Worm (Caenorhabditis elegans): ENCODE data around the gene mtss-1.
A peak's percentile ranks its signal among the peaks of the same experiment; 100 is the strongest.

Gene mtss-1

DNA sequence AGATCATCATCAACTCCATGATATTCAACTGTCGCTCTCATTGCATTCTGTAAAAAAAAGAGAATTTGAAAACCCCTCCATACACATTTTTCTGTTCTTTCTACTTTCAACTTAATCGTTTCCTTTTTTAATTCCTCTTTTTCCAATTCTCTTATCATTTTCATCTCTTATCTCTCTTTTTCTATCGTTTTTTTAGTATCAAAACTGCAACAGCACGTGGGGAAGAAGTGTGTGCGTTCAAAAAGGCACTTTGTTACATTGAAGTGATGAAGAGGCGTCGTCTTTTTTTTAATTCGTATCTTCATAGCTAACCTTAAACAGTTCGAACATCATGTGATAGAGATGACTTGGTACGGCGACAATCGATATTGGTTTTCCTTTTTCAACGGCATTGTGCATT lies 29.0 kb upstream of the mtss-1 start:
- TF ChIP-seq ceh-39 (tag; optimal IDR thresholded peaks at IDR 0.05) (no peak), sem-2 (GFP tag; optimal IDR thresholded peaks at IDR 0.05) (no peak), ham-2 (GFP tag; optimal IDR thresholded peaks at IDR 0.05) (no peak), mab-5 (tag; optimal IDR thresholded peaks at IDR 0.05) (no peak), unc-39 (tag; optimal IDR thresholded peaks at IDR 0.05) (no peak), nhr-28 (tag; optimal IDR thresholded peaks at IDR 0.05) (no peak), pha-4 (tag; optimal IDR thresholded peaks at IDR 0.05) (no peak), zip-8 (tag; optimal IDR thresholded peaks at IDR 0.05) (no peak), ztf-11 (tag; optimal IDR thresholded peaks at IDR 0.05) (no peak), mls-2 (tag; optimal IDR thresholded peaks at IDR 0.05) (no peak), elt-3 (tag; optimal IDR thresholded peaks at IDR 0.05) (no peak), snpc-4 (tag; optimal IDR thresholded peaks at IDR 0.05) (no peak), flh-1 (GFP tag; optimal IDR thresholded peaks at IDR 0.05) (no peak), nhr-76 (tag; optimal IDR thresholded peaks at IDR 0.05) (no peak), unc-120 (tag; optimal IDR thresholded peaks at IDR 0.05; ENCODE audit: poor library complexity, severe bottlenecking) (no peak), drap-1 (GFP tag; optimal IDR thresholded peaks at IDR 0.05) (no peak)

DNA sequence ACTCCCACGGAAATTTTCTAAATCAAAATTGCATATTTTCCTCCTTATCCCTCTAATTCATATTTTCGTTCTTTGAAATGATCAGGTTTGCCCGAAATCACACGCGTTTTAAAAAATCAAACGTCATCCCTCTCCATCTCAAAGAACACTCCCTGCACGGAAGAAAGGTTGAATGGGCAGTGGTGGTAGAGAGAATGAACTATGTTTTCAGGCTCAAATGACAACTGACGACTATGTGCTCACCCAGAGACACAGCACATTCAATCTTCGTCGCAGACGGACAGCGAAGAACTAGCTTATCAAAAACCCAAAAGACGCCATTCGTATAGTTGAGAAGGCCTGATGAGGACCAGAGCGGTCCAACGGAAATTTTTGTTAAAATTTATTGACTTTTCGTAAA lies 28.3 kb upstream of the mtss-1 start:
- TF ChIP-seq unc-120 (tag; optimal IDR thresholded peaks at IDR 0.05; ENCODE audit: poor library complexity, severe bottlenecking) (peak; percentile 2), blmp-1 (tag; optimal IDR thresholded peaks at IDR 0.05) (no peak), flh-1 (GFP tag; optimal IDR thresholded peaks at IDR 0.05) (no peak), pha-4 (tag; optimal IDR thresholded peaks at IDR 0.05) (no peak), nhr-237 (tag; optimal IDR thresholded peaks at IDR 0.05) (no peak), lsy-2 (tag; optimal IDR thresholded peaks at IDR 0.05) (no peak)

DNA sequence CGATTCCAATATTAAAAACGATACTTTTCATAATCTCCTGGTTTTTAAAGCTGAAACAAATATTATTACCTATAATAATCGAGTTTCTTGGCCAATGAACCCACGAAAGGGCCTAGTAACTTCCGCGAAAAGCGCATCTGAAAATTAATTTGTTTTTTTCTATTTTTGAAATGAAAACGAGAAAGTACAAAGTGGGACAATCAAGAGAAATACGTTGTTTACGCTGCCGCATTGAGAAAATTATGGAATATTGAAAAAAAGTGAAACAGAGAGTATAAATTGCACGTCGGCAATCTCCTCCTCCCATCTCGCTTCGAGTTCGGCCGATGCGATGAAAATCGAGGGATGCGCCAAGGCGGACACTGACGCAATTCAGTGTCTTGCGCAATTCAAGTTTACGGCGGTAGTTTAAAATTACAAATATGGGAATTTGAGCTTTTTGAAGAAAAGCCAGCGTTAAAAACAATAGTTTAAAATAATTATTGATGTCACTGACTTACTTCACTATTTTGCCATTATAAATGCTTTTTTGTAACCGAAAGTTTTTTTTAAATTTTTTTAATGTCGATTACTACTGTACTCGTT lies 26.7 kb upstream of the mtss-1 start, which contains the start of gene pdhk-2:
TSS of gene pdhk-2 (minus strand) at position 137 of the 585 bp plus-strand sequence.
- TF ChIP-seq pha-4 (tag; optimal IDR thresholded peaks at IDR 0.05), result peak; percentile 76
- peak; percentile 72 for TF ChIP-seq ceh-83 (GFP tag; optimal IDR thresholded peaks at IDR 0.05)
- peak; percentile 4 for TF ChIP-seq flh-1 (GFP tag; optimal IDR thresholded peaks at IDR 0.05)
- peak; percentile 82 for TF ChIP-seq zip-8 (tag; optimal IDR thresholded peaks at IDR 0.05)
- TF ChIP-seq lsy-2 (tag; optimal IDR thresholded peaks at IDR 0.05), result peak; percentile 85
- peak; percentile 78 for TF ChIP-seq ces-1 (GFP tag; optimal IDR thresholded peaks at IDR 0.05)
- peak; percentile 80 for TF ChIP-seq nhr-237 (tag; optimal IDR thresholded peaks at IDR 0.05)
- TF ChIP-seq nhr-76 (tag; optimal IDR thresholded peaks at IDR 0.05), result no peak
- peak; percentile 4 for TF ChIP-seq lin-32 (GFP tag; optimal IDR thresholded peaks at IDR 0.05)
- TF ChIP-seq nhr-12 (tag; optimal IDR thresholded peaks at IDR 0.05), result no peak
- peak; percentile 64 for TF ChIP-seq cnd-1 (tag; optimal IDR thresholded peaks at IDR 0.05)
- no peak for TF ChIP-seq unc-39 (tag; optimal IDR thresholded peaks at IDR 0.05)
- TF ChIP-seq sem-2 (GFP tag; optimal IDR thresholded peaks at IDR 0.05), result no peak
- peak; percentile 90 for TF ChIP-seq unc-120 (tag; optimal IDR thresholded peaks at IDR 0.05; ENCODE audit: poor library complexity, severe bottlenecking)
- no peak for TF ChIP-seq nhr-2 (tag; optimal IDR thresholded peaks at IDR 0.05)
- peak; percentile 86 for TF ChIP-seq sptf-1 (tag; optimal IDR thresholded peaks at IDR 0.05)
- TF ChIP-seq ham-2 (GFP tag; optimal IDR thresholded peaks at IDR 0.05), result peak; percentile 39
- TF ChIP-seq M03D4.4 (tag; optimal IDR thresholded peaks at IDR 0.05), result peak; percentile 78
- TF ChIP-seq mep-1 (tag; optimal IDR thresholded peaks at IDR 0.05), result peak; percentile 90
- peak; percentile 71 for TF ChIP-seq ceh-43 (GFP tag; optimal IDR thresholded peaks at IDR 0.05)
- TF ChIP-seq elt-1 (tag; optimal IDR thresholded peaks at IDR 0.05; ENCODE audit: borderline replicate concordance, insufficient read depth), result peak; percentile 58
- TF ChIP-seq ztf-11 (tag; optimal IDR thresholded peaks at IDR 0.05), result no peak
- TF ChIP-seq bed-3 (GFP tag; optimal IDR thresholded peaks at IDR 0.05), result peak; percentile 31
- no peak for TF ChIP-seq mab-5 (tag; optimal IDR thresholded peaks at IDR 0.05)
- TF ChIP-seq snpc-4 (tag; optimal IDR thresholded peaks at IDR 0.05), result no peak
- peak; percentile 54 for TF ChIP-seq hlh-1 (tag; optimal IDR thresholded peaks at IDR 0.05)
- TF ChIP-seq mls-2 (tag; optimal IDR thresholded peaks at IDR 0.05), result peak; percentile 81
- no peak for TF ChIP-seq blmp-1 (tag; optimal IDR thresholded peaks at IDR 0.05)
- no peak for TF ChIP-seq elt-3 (tag; optimal IDR thresholded peaks at IDR 0.05)
- TF ChIP-seq tbx-8 (GFP tag; optimal IDR thresholded peaks at IDR 0.05), result no peak
- peak; percentile 57 for TF ChIP-seq unc-62 (GFP tag; optimal IDR thresholded peaks at IDR 0.05)
- peak; percentile 87 for TF ChIP-seq lin-13 (tag; optimal IDR thresholded peaks at IDR 0.05)
- TF ChIP-seq drap-1 (GFP tag; optimal IDR thresholded peaks at IDR 0.05), result peak; percentile 76
- TF ChIP-seq nhr-28 (tag; optimal IDR thresholded peaks at IDR 0.05), result no peak
- peak; percentile 67 for TF ChIP-seq ceh-39 (tag; optimal IDR thresholded peaks at IDR 0.05)
